Worm (Caenorhabditis elegans) whole organism, mixed stage, embryonic: Measurements from ENCODE around the gene cyp-29A4.

Experiments used
- elt-1 ChIP-seq: sonication (generic microtip); optimal IDR thresholded peaks from 2 replicates; lab custom pipeline; 2017; ENCODE audit warnings: missing genetic modification characterization, mild to moderate bottlenecking, missing compliant biosample characterization, antibody characterized with exemption, moderate library complexity, borderline replicate concordance; ENCODE audit not compliant: insufficient read depth
- elt-3 ChIP-seq: fragments of 150-350 bp; optimal IDR thresholded peaks from 2 replicates; lab custom pipeline; 2014; ENCODE audit warnings: missing biosample characterization, missing genetic modification characterization
- mab-5 ChIP-seq: fragments of 150-350 bp; optimal IDR thresholded peaks from 2 replicates; lab custom pipeline; 2014; ENCODE audit warnings: missing biosample characterization, missing genetic modification characterization
- nhr-237 ChIP-seq: fragments of 150-350 bp; optimal IDR thresholded peaks from 2 replicates; lab custom pipeline; 2014; ENCODE audit warnings: missing biosample characterization, missing genetic modification characterization
- nhr-76 ChIP-seq: sonication (generic microtip); optimal IDR thresholded peaks from 2 replicates; lab custom pipeline; 2017; ENCODE audit warnings: missing biosample characterization, missing genetic modification characterization
- pha-4 ChIP-seq: fragments of 150-350 bp; optimal IDR thresholded peaks from 2 replicates; lab custom pipeline; 2018; ENCODE audit warnings: missing biosample characterization, missing genetic modification reagents, missing genetic modification characterization
- snpc-4 ChIP-seq: fragments of 150-350 bp; optimal IDR thresholded peaks from 2 replicates; lab custom pipeline; 2014; ENCODE audit warnings: missing biosample characterization, missing genetic modification characterization
- ztf-11 ChIP-seq: fragments of 150-350 bp; optimal IDR thresholded peaks from 2 replicates; lab custom pipeline; 2014; ENCODE audit warnings: missing biosample characterization, missing genetic modification characterization

- TF ChIP-seq pha-4 (tag; lab: Kevin White, UChicago) (no peak), ztf-11 (tag; lab: Kevin White, UChicago) (no peak), mab-5 (tag; lab: Kevin White, UChicago) (no peak), nhr-76 (tag; lab: Kevin White, UChicago) (no peak), snpc-4 (tag; lab: Kevin White, UChicago) (no peak), nhr-237 (no peak), elt-1 (tag; lab: Kevin White, UChicago) (no peak), elt-3 (tag; lab: Kevin White, UChicago) (no peak)
Measured at ce11 chrV:9689364-9689763, 34.8 kb downstream of the cyp-29A4 start.
